Fruit fly (Drosophila melanogaster) S2 (cell line): ENCODE measurements around the gene Sidpn.

Experiments used
- CG8478 ChIP-seq: fragments of >200 bp; optimal IDR thresholded peaks from 2 replicates; lab custom pipeline; 2018
- CTCF ChIP-seq, 2 experiments: fragments of >200 bp; optimal IDR thresholded peaks; 2 replicates each; lab custom pipeline; 2018

dm6 chr2L:19002959-19003371, 24.5 kb upstream of the Sidpn start, which contains the start of gene CG31793:
- TF ChIP-seq CG8478: no peak
- no peak for TF ChIP-seq CTCF (optimal IDR thresholded peaks at IDR 0.05; lab: Kevin White, UChicago)
